Worm (Caenorhabditis elegans): Measurements from ENCODE around the gene C49A9.3.

DNA sequence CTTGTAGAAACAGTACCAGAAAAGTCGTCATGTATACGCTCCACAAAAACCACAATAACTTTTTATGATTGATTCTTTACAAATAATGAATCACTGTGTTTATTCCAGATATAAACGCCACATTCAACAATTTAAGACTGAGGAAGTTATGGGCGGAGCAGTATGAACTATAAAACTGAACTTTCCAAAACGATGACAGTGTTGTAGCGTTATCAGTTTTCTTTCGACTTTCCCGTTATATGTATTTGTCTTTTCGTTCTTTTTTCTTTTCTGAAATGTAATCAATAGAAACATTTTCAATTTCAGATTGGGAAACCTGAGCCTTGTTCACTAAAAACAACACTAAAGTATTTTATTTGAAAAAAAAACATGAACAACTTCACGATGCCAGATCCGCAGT lies 4.8 kb upstream of the C49A9.3 start, which contains the start of gene C49A9.9:
- TF ChIP-seq flt-1 (GFP tag; IDR thresholded peaks at IDR 0.05) (no peak), T22C8.4 (GFP tag; IDR thresholded peaks at IDR 0.05) (no peak), tab-1 (GFP tag; IDR thresholded peaks at IDR 0.05) (no peak), ztf-29 (GFP tag; IDR thresholded peaks at IDR 0.05) (no peak), cog-1 (tag; optimal IDR thresholded peaks at IDR 0.05) (no peak), ztf-23 (GFP tag; IDR thresholded peaks at IDR 0.05) (no peak)
